Fruit fly (Drosophila melanogaster) whole organism, pupa: ENCODE measurements around the gene Osi24.

Experiments used
- CG10348 ChIP-seq: fragments of 200-800 bp; sonication (Bioruptor generic); IDR thresholded peaks from 2 replicates; pipeline ENCODE4 v1.3.6; 2022; ENCODE audit warnings: missing biosample characterization, missing genetic modification characterization
- CG12605 ChIP-seq: fragments of 200-800 bp; sonication (Bioruptor generic); IDR thresholded peaks from 2 replicates; pipeline ENCODE4 v1.3.6; 2022; ENCODE audit warnings: missing biosample characterization, missing genetic modification characterization
- CG13204 ChIP-seq: fragments of 200-800 bp; sonication (Bioruptor generic); optimal IDR thresholded peaks from 2 replicates; lab custom pipeline; 2018; ENCODE audit warnings: missing biosample characterization, mild to moderate bottlenecking, missing genetic modification characterization, moderate library complexity
- CG14655 ChIP-seq: fragments of 200-800 bp; sonication (Bioruptor generic); optimal IDR thresholded peaks from 3 replicates; lab custom pipeline; 2017; ENCODE audit warnings: mild to moderate bottlenecking, missing biosample characterization, missing genetic modification reagents, missing genetic modification characterization
- CG15710 ChIP-seq: fragments of 200-800 bp; sonication (Bioruptor generic); optimal IDR thresholded peaks from 2 replicates; lab custom pipeline; 2018; ENCODE audit warnings: missing biosample characterization, mild to moderate bottlenecking, missing genetic modification characterization, moderate library complexity
- CG17806 ChIP-seq: fragments of 200-800 bp; sonication (Bioruptor generic); optimal IDR thresholded peaks from 2 replicates; lab custom pipeline; 2018; ENCODE audit warnings: missing biosample characterization, mild to moderate bottlenecking, missing genetic modification characterization, moderate library complexity
- CG32121 ChIP-seq: fragments of 200-800 bp; sonication (Bioruptor generic); IDR thresholded peaks from 2 replicates; pipeline ENCODE4 v1.3.6; 2022; ENCODE audit warnings: missing biosample characterization, missing genetic modification characterization
- CG34367 ChIP-seq: fragments of 200-800 bp; sonication (Bioruptor generic); optimal IDR thresholded peaks from 2 replicates; lab custom pipeline; 2018; ENCODE audit warnings: missing biosample characterization, mild to moderate bottlenecking, missing genetic modification characterization
- CG4496 ChIP-seq: fragments of 200-800 bp; sonication (Bioruptor generic); IDR thresholded peaks from 3 replicates; pipeline ENCODE4 v1.3.6; 2022; ENCODE audit warnings: missing biosample characterization, missing genetic modification characterization
- CG8159 ChIP-seq: fragments of 200-800 bp; sonication (Bioruptor generic); optimal IDR thresholded peaks from 3 replicates; lab custom pipeline; 2018; ENCODE audit warnings: missing biosample characterization, mild to moderate bottlenecking, missing genetic modification characterization, moderate library complexity
- CG8301 ChIP-seq: fragments of 200-800 bp; sonication (Bioruptor generic); optimal IDR thresholded peaks from 2 replicates; lab custom pipeline; 2018; ENCODE audit warnings: missing biosample characterization, mild to moderate bottlenecking, missing genetic modification characterization
- CG9948 ChIP-seq: fragments of 200-800 bp; sonication (Bioruptor generic); optimal IDR thresholded peaks from 2 replicates; lab custom pipeline; 2018; ENCODE audit warnings: missing biosample characterization, mild to moderate bottlenecking, missing genetic modification characterization, moderate library complexity
- D1 ChIP-seq: fragments of 200-800 bp; sonication (Bioruptor generic); optimal IDR thresholded peaks from 2 replicates; lab custom pipeline; 2018; ENCODE audit warnings: missing biosample characterization, mild to moderate bottlenecking, missing genetic modification characterization, moderate library complexity
- EcR ChIP-seq: fragments of 200-800 bp; sonication (Bioruptor generic); optimal IDR thresholded peaks from 3 replicates; lab custom pipeline; 2019; ENCODE audit warnings: missing biosample characterization, missing genetic modification characterization, mild to moderate bottlenecking, moderate library complexity, missing genetic modification reagents
- Ets98B ChIP-seq: fragments of 200-800 bp; sonication (Bioruptor generic); IDR thresholded peaks from 2 replicates; pipeline ENCODE4 v1.3.6; 2022; ENCODE audit warnings: missing biosample characterization, missing genetic modification characterization
- Pif1A ChIP-seq: fragments of 200-800 bp; sonication (Bioruptor generic); optimal IDR thresholded peaks from 3 replicates; lab custom pipeline; 2016; ENCODE audit warnings: missing biosample characterization, missing genetic modification characterization
- Pif1B ChIP-seq: fragments of 200-800 bp; sonication (Bioruptor generic); optimal IDR thresholded peaks from 3 replicates; lab custom pipeline; 2016; ENCODE audit warnings: missing biosample characterization, missing genetic modification characterization
- Snoo ChIP-seq: fragments of 200-800 bp; sonication (Bioruptor generic); optimal IDR thresholded peaks from 3 replicates; lab custom pipeline; 2017; ENCODE audit warnings: missing biosample characterization, mild to moderate bottlenecking, missing genetic modification characterization, inconsistent platforms
- fd96Ca ChIP-seq: fragments of 200-800 bp; sonication (Bioruptor generic); IDR thresholded peaks from 3 replicates; pipeline ENCODE4 v1.3.6; 2022; ENCODE audit warnings: missing biosample characterization, missing genetic modification characterization
- gl ChIP-seq: fragments of 200-800 bp; sonication (Bioruptor generic); optimal IDR thresholded peaks from 2 replicates; lab custom pipeline; 2018; ENCODE audit warnings: missing biosample characterization, mild to moderate bottlenecking, missing genetic modification characterization
- rn ChIP-seq: fragments of 200-800 bp; sonication (Bioruptor generic); IDR thresholded peaks from 2 replicates; pipeline ENCODE4 v1.3.6; 2022; ENCODE audit warnings: missing biosample characterization, missing genetic modification characterization

Osi24 gene

DNA sequence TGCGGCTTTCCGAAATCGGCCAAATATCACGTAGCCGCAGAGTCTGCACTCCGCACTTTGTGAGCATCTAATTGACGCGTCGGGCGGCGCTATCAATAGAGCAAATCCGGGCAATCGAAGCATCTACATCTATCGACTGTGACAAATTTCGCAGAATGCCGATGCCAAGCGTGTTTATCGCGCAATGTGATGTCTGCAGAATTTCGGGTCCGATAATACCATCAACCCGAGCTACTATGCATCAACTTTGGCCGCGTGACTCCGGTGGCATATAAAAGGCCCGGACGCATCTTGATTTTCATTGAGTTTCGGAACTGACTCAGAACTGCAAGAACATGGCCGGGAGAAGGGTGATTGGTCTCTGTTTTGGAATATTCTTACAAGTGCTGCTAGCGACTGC is 31.4 kb upstream of the Osi24 start, which contains the start of gene CG1077:
Gene CG1077 (plus strand): TSS at position 301 of the 400 bp plus-strand sequence.
- TF ChIP-seq CG10348 (no peak), CG13204 (GFP tag; lab: Kevin White, UChicago) (no peak), CG34367 (tag; lab: Kevin White, UChicago) (no peak), CG15710 (tag; lab: Kevin White, UChicago) (no peak), CG32121 (GFP tag; lab: Robert Waterston, UW) (no peak)
- TF ChIP-seq, all 21 proteins: peak for 0

DNA sequence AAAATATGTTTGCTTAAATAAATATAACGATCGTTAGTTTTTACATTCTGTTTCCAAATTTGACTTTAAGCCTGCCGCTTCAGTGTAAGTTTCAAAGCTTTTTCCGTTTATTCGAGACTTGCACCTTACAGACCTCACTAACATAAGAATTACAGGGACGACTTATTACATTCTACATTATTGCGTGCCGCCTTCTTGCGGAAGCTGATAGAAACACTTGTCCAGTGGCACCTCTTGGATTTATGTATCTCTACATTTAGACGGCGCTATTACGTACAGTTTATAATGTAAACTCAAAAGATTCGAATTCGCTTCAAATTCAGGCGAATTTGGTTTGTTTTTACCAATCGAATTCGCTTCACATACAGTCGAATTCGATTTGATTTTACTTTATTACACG is 27.9 kb upstream of the Osi24 start:
- no peak for TF ChIP-seq CG10348
- no peak for TF ChIP-seq Snoo (tag; lab: Kevin White, UChicago)
- TF ChIP-seq CG8159 (tag; lab: Kevin White, UChicago) = no peak

DNA sequence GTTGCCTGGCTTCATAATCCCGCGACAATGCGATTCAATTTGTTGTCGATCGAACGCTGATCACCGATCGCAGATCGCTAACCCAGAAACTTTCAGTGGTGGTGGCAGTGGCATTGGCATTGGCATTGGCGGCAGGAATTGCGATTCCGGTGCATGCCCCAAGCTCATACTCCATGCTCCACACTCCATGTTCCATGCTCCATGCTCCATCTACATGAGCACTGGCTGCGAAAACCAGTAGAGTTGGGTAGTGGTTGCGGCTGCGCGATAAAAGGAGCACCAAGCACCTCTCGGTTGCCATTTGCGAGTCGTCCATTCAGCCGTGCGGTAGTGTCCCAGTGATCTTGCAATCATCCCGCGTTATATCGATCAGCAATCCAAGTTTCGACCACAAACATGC is 25.4 kb upstream of the Osi24 start, which contains the start of gene Osi1:
Gene Osi1 (plus strand): TSS at position 301 of the 400 bp plus-strand sequence.
- TF ChIP-seq CG34367 (tag; lab: Kevin White, UChicago) (no peak), CG15710 (tag; lab: Kevin White, UChicago) (no peak), EcR (GFP tag; lab: Kevin White, UChicago) (no peak), gl (tag; lab: Kevin White, UChicago) (no peak), CG14655 (GFP tag; lab: Kevin White, UChicago) (no peak), rn (GFP tag; lab: Robert Waterston, UW) (no peak), Pif1A (GFP tag; lab: Kevin White, UChicago) (no peak), CG32121 (GFP tag; lab: Robert Waterston, UW) (no peak), CG8301 (tag; lab: Kevin White, UChicago) (no peak), CG12605 (GFP tag; lab: Robert Waterston, UW) (no peak), CG9948 (tag; lab: Kevin White, UChicago) (no peak), Ets98B (no peak), CG13204 (GFP tag; lab: Kevin White, UChicago) (no peak), Pif1B (GFP tag; lab: Kevin White, UChicago) (no peak), CG10348 (no peak), CG4496 (no peak), Snoo (tag; lab: Kevin White, UChicago) (no peak)

DNA sequence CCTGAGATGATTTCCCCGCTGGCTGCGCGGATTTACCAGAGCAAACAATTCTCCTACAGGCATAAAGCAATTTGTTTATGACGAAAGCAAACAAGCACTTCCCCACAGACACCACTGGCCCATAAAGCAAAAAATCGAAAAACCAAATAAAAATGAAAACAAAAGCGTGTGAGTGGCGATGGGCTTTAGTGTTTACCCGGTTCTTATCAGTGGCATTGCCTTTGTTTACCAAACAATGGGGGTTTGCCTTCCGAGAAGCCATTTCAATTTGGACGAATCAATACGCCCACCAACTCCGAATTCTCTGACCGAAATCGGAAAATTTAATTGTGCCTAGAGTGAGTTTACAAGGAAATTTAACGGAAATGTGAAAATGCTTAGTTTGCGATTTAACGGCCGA is 16.1 kb upstream of the Osi24 start:
- TF ChIP-seq CG32121 (GFP tag; lab: Robert Waterston, UW) = no peak
- TF ChIP-seq fd96Ca = no peak
- no peak for TF ChIP-seq CG10348
- no peak for TF ChIP-seq CG34367 (tag; lab: Kevin White, UChicago)
- no peak for TF ChIP-seq CG4496
- no peak for TF ChIP-seq rn (GFP tag; lab: Robert Waterston, UW)
- peak; percentile 12 for TF ChIP-seq Pif1A (GFP tag; lab: Kevin White, UChicago)
- no peak for TF ChIP-seq CG8159 (tag; lab: Kevin White, UChicago)

DNA sequence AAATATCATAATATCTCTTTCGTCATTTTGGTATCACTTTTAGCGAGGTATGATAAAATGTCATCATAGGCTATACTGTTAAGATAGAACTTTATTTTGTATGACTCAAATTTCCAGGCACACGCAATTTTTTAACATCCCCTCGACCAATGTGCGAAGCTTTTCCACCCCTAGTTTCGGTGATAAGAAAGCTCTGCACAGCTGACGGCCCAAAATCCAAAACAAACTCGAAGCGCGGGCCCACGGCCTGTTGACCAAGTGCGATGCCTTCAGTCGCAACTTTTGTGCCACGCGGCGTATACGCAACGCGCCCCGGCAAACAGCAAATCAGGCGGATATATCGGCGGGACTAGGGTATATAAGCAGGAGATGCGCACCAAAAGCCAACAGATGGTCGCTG is 11.6 kb upstream of the Osi24 start, which contains the start of gene NPFR:
Gene NPFR (plus strand): TSS at position 301 of the 400 bp plus-strand sequence.
- TF ChIP-seq CG10348 (no peak), CG8159 (tag; lab: Kevin White, UChicago) (no peak), CG8301 (tag; lab: Kevin White, UChicago) (no peak), Pif1A (GFP tag; lab: Kevin White, UChicago) (no peak), D1 (tag; lab: Kevin White, UChicago) (no peak), Snoo (tag; lab: Kevin White, UChicago) (no peak), CG12605 (GFP tag; lab: Robert Waterston, UW) (no peak)

DNA sequence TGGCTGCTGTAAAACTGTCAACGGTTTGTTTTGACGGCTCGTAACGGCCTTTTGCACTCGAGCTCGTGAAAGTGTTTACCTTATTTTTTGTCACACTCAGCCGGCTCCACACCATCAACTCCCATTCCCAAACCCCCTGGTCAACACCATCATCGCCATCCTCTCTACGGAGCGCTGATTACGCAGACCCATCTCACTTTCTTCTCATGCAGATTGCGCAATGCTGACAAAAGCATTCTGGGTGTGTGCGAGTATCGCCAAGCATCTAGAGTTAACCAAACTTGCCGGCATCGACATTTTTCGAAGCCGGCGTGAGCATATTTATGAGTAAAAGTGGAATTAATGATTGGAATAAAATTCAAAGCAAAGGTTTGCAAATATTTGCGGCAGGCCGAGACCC is 2.2 kb upstream of the Osi24 start:
- no peak for TF ChIP-seq CG12605 (GFP tag; lab: Robert Waterston, UW)
- no peak for TF ChIP-seq Pif1B (GFP tag; lab: Kevin White, UChicago)
- no peak for TF ChIP-seq Snoo (tag; lab: Kevin White, UChicago)
- no peak for TF ChIP-seq CG8301 (tag; lab: Kevin White, UChicago)
- TF ChIP-seq fd96Ca = no peak
- TF ChIP-seq CG15710 (tag; lab: Kevin White, UChicago) = no peak
- TF ChIP-seq CG9948 (tag; lab: Kevin White, UChicago) = no peak
- TF ChIP-seq Ets98B = no peak
- no peak for TF ChIP-seq CG13204 (GFP tag; lab: Kevin White, UChicago)
- TF ChIP-seq CG32121 (GFP tag; lab: Robert Waterston, UW) = no peak
- TF ChIP-seq CG8159 (tag; lab: Kevin White, UChicago) = no peak
- TF ChIP-seq CG10348 = no peak
- TF ChIP-seq D1 (tag; lab: Kevin White, UChicago) = no peak

DNA sequence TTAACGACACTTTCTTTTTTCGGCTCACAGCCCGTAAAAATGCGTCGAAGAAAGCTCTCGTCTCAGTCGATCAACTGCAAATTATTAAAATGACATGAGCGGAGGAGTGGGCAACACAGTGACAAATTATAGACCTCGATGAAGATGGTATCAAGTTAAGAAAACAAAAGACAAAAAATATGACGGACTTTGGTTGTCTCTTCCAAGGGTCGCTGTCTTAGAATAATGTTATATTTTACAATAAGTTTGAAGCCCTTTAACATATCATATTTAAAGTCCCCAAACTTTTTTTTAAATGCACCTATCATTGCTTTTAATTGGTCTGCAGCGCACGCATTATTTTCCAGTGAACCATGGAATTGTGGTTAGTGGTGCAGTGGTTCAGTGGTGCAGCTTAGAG is 1.1 kb downstream of the Osi24 start:
- no peak for TF ChIP-seq CG8159 (tag; lab: Kevin White, UChicago)
- TF ChIP-seq Ets98B = no peak
- no peak for TF ChIP-seq Snoo (tag; lab: Kevin White, UChicago)
- no peak for TF ChIP-seq CG17806 (tag; lab: Kevin White, UChicago)
- no peak for TF ChIP-seq gl (tag; lab: Kevin White, UChicago)
- no peak for TF ChIP-seq CG15710 (tag; lab: Kevin White, UChicago)
- no peak for TF ChIP-seq CG9948 (tag; lab: Kevin White, UChicago)
- no peak for TF ChIP-seq CG10348
- no peak for TF ChIP-seq CG12605 (GFP tag; lab: Robert Waterston, UW)
- no peak for TF ChIP-seq Pif1B (GFP tag; lab: Kevin White, UChicago)
- TF ChIP-seq rn (GFP tag; lab: Robert Waterston, UW) = no peak
- no peak for TF ChIP-seq CG34367 (tag; lab: Kevin White, UChicago)
